Worm (Caenorhabditis elegans) whole organism, young adult: Measurements from ENCODE around the gene K04C1.3.

Experiments
- F33H1.4 ChIP-seq: fragments of 200-800 bp; sonication (Bioruptor generic); IDR thresholded peaks from 2 replicates; pipeline ENCODE4 v1.3.6; 2022; ENCODE audit warnings: missing genetic modification reagents, missing genetic modification characterization, missing compliant biosample characterization
- F39B2.1 ChIP-seq: fragments of 200-800 bp; sonication (Bioruptor generic); IDR thresholded peaks from 2 replicates; pipeline ENCODE4 v1.3.6; 2022; ENCODE audit warnings: missing genetic modification reagents, missing genetic modification characterization, missing compliant biosample characterization
- Y67H2A.10 ChIP-seq: fragments of 200-800 bp; sonication (Bioruptor generic); conservative IDR thresholded peaks from 2 replicates; pipeline ENCODE4 v1.3.6; 2022; ENCODE audit warnings: missing genetic modification reagents, missing genetic modification characterization, missing compliant biosample characterization
- ama-1 ChIP-seq, 3 experiments: fragments of 150-350 bp in 1 of 3; sonication (generic microtip) in 2 of 3; optimal IDR thresholded peaks; 2 replicates each; lab custom pipeline; 2014 to 2018; ENCODE audit warnings: missing biosample characterization in 2 of 3, missing genetic modification characterization in 2 of 3, missing genetic modification reagents in 2 of 3
- attf-6 ChIP-seq: fragments of 200-800 bp; sonication (Bioruptor generic); IDR thresholded peaks from 2 replicates; pipeline ENCODE4 v1.3.6; 2022; ENCODE audit warnings: missing genetic modification reagents, missing genetic modification characterization, missing compliant biosample characterization
- die-1 ChIP-seq: sonication (generic microtip); optimal IDR thresholded peaks from 2 replicates; lab custom pipeline; 2016; ENCODE audit warnings: missing genotype, mild to moderate bottlenecking, missing genetic modification characterization, missing compliant biosample characterization
- him-1 ChIP-seq: sonication (generic microtip); optimal IDR thresholded peaks from 2 replicates; lab custom pipeline; 2016; ENCODE audit warnings: missing genotype, missing genetic modification reagents, missing genetic modification characterization, missing compliant biosample characterization
- nfya-1 ChIP-seq: sonication (generic microtip); optimal IDR thresholded peaks from 2 replicates; lab custom pipeline; 2017; ENCODE audit warnings: antibody characterized with exemption, missing compliant biosample characterization, missing genetic modification characterization, borderline replicate concordance; ENCODE audit not compliant: insufficient read depth
- nfyb-1 ChIP-seq: fragments of 200-800 bp; sonication (Bioruptor generic); IDR thresholded peaks from 2 replicates; pipeline ENCODE4 v1.3.6; 2022; ENCODE audit warnings: missing genetic modification reagents, missing genetic modification characterization, missing compliant biosample characterization
- nhr-179 ChIP-seq: sonication (generic microtip); optimal IDR thresholded peaks from 2 replicates; lab custom pipeline; 2016; ENCODE audit warnings: mild to moderate bottlenecking, missing genetic modification characterization, missing compliant biosample characterization
- sdz-38 ChIP-seq: sonication (generic microtip); optimal IDR thresholded peaks from 2 replicates; lab custom pipeline; 2016; ENCODE audit warnings: missing genotype, missing genetic modification characterization, missing compliant biosample characterization
- snpc-4 ChIP-seq, 5 experiments: fragments of 150-350 bp in 1 of 5; sonication (generic microtip) in 4 of 5; optimal IDR thresholded peaks; 2 replicates each; lab custom pipeline; 2014 to 2018; ENCODE audit warnings: missing genetic modification characterization in 5 of 5, missing biosample characterization in 3 of 5, antibody characterized with exemption in 2 of 5, mild to moderate bottlenecking in 2 of 5, missing compliant biosample characterization in 2 of 5, missing genotype in 2 of 5, moderate library complexity in 2 of 5, missing genetic modification reagents in 1 of 5
- ztf-6 ChIP-seq: fragments of 200-800 bp; sonication (Bioruptor generic); IDR thresholded peaks from 2 replicates; pipeline ENCODE4 v1.3.6; 2022; ENCODE audit warnings: missing genetic modification reagents, missing genetic modification characterization, missing compliant biosample characterization

DNA sequence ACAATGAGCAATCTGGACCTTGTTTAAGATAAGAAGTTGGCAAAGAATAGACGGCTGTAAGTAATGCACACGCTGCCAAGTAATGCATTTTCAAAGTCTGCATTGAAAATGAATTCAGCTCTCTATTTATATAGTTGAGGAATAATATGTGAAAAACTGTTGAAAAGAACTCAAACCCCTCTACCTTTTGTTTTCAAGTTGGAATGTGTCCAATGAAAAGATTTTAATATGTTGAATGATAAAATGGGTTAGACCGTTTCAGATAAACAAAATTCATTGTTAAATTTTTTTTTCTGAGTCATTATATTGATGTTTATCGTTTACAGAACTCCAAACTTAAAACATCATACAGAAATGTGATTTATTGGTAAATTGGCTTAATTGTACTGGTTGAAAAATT lies 20.3 kb upstream of the K04C1.3 start, which contains the start of gene E02H4.8:
- TF ChIP-seq snpc-4 (GFP tag; optimal IDR thresholded peaks at IDR 0.05; lab: Kevin White, UChicago) (no peak), snpc-4 (tag; optimal IDR thresholded peaks at IDR 0.05; lab: Kevin White, UChicago) (no peak), ama-1 (optimal IDR thresholded peaks at IDR 0.05; lab: Kevin White, UChicago) (no peak), ama-1 (GFP tag; optimal IDR thresholded peaks at IDR 0.05; lab: Kevin White, UChicago) (no peak), nfya-1 (tag; lab: Kevin White, UChicago) (no peak), die-1 (no peak), nfyb-1 (GFP tag; lab: Robert Waterston, UW) (no peak), F39B2.1 (GFP tag; lab: Robert Waterston, UW) (no peak), attf-6 (GFP tag; lab: Robert Waterston, UW) (no peak), F33H1.4 (no peak), Y67H2A.10 (GFP tag; lab: Robert Waterston, UW) (no peak), him-1 (tag; lab: Kevin White, UChicago) (no peak), sdz-38 (tag; lab: Kevin White, UChicago) (no peak), ztf-6 (GFP tag; lab: Robert Waterston, UW) (no peak), nhr-179 (tag; lab: Kevin White, UChicago) (no peak)
